Worm (Caenorhabditis elegans): ENCODE results near the gene pfut-1.

The pfut-1 gene

ce11 chrX:3139516-3140301, 25.9 kb upstream of the pfut-1 start:
- TF ChIP-seq klf-2 (GFP tag; conservative IDR thresholded peaks at IDR 0.05) = no peak
- no peak for TF ChIP-seq ztf-23 (GFP tag; IDR thresholded peaks at IDR 0.05)
- TF ChIP-seq ref-1 (GFP tag; conservative IDR thresholded peaks at IDR 0.05) = no peak
- no peak for TF ChIP-seq med-1 (GFP tag; optimal IDR thresholded peaks at IDR 0.05; ENCODE audit: insufficient read depth)
- no peak for TF ChIP-seq flt-1 (GFP tag; IDR thresholded peaks at IDR 0.05)
- no peak for TF ChIP-seq cog-1 (tag; optimal IDR thresholded peaks at IDR 0.05)
- TF ChIP-seq ztf-29 (GFP tag; IDR thresholded peaks at IDR 0.05) = no peak
- no peak for TF ChIP-seq tab-1 (GFP tag; IDR thresholded peaks at IDR 0.05)
- TF ChIP-seq T22C8.4 (GFP tag; IDR thresholded peaks at IDR 0.05) = no peak

- TF ChIP-seq ref-1 (GFP tag; conservative IDR thresholded peaks at IDR 0.05) = no peak
- TF ChIP-seq klf-2 (GFP tag; conservative IDR thresholded peaks at IDR 0.05) = no peak
- no peak for TF ChIP-seq T22C8.4 (GFP tag; IDR thresholded peaks at IDR 0.05)
- no peak for TF ChIP-seq ztf-23 (GFP tag; IDR thresholded peaks at IDR 0.05)
- no peak for TF ChIP-seq flt-1 (GFP tag; IDR thresholded peaks at IDR 0.05)
- no peak for TF ChIP-seq cog-1 (tag; optimal IDR thresholded peaks at IDR 0.05)
Observed at ce11 chrX:3141704-3142103, 23.9 kb upstream of the pfut-1 start.

ce11 chrX:3145265-3145664, 20.4 kb upstream of the pfut-1 start, which contains the start of gene C15C7.4:
TSS of gene C15C7.4 (plus strand) at chrX:3145565.
- TF ChIP-seq ref-1 (GFP tag; conservative IDR thresholded peaks at IDR 0.05) = no peak
- no peak for TF ChIP-seq cog-1 (tag; optimal IDR thresholded peaks at IDR 0.05)
- TF ChIP-seq ztf-23 (GFP tag; IDR thresholded peaks at IDR 0.05) = no peak

- TF ChIP-seq ref-1 (GFP tag; conservative IDR thresholded peaks at IDR 0.05) (no peak), flt-1 (GFP tag; IDR thresholded peaks at IDR 0.05) (no peak), klf-2 (GFP tag; conservative IDR thresholded peaks at IDR 0.05) (no peak), tab-1 (GFP tag; IDR thresholded peaks at IDR 0.05) (no peak), med-1 (GFP tag; optimal IDR thresholded peaks at IDR 0.05; ENCODE audit: insufficient read depth) (no peak), ztf-29 (GFP tag; IDR thresholded peaks at IDR 0.05) (no peak), T22C8.4 (GFP tag; IDR thresholded peaks at IDR 0.05) (no peak), ztf-23 (GFP tag; IDR thresholded peaks at IDR 0.05) (no peak), cog-1 (tag; optimal IDR thresholded peaks at IDR 0.05) (no peak)
Observed at ce11 chrX:3152361-3152760, 13.3 kb upstream of the pfut-1 start, which contains the start of gene bbln-1. TSS of gene bbln-1 (minus strand) at chrX:3152461.

ce11 chrX:3153133-3153532, 12.5 kb upstream of the pfut-1 start:
- TF ChIP-seq med-1 (GFP tag; optimal IDR thresholded peaks at IDR 0.05; ENCODE audit: insufficient read depth) (no peak), tab-1 (GFP tag; IDR thresholded peaks at IDR 0.05) (no peak), flt-1 (GFP tag; IDR thresholded peaks at IDR 0.05) (no peak), ref-1 (GFP tag; conservative IDR thresholded peaks at IDR 0.05) (no peak), T22C8.4 (GFP tag; IDR thresholded peaks at IDR 0.05) (no peak), klf-2 (GFP tag; conservative IDR thresholded peaks at IDR 0.05) (no peak)

- TF ChIP-seq cog-1 (tag; optimal IDR thresholded peaks at IDR 0.05) = no peak
- TF ChIP-seq ztf-23 (GFP tag; IDR thresholded peaks at IDR 0.05) = no peak
- no peak for TF ChIP-seq klf-2 (GFP tag; conservative IDR thresholded peaks at IDR 0.05)
- no peak for TF ChIP-seq ref-1 (GFP tag; conservative IDR thresholded peaks at IDR 0.05)
- TF ChIP-seq flt-1 (GFP tag; IDR thresholded peaks at IDR 0.05) = no peak
- TF ChIP-seq ztf-29 (GFP tag; IDR thresholded peaks at IDR 0.05) = no peak
- TF ChIP-seq med-1 (GFP tag; optimal IDR thresholded peaks at IDR 0.05; ENCODE audit: insufficient read depth) = no peak
- TF ChIP-seq T22C8.4 (GFP tag; IDR thresholded peaks at IDR 0.05) = no peak
Observed at ce11 chrX:3154562-3154961, 11.1 kb upstream of the pfut-1 start.

ce11 chrX:3155111-3155843, 10.3 kb upstream of the pfut-1 start:
- no peak for TF ChIP-seq T22C8.4 (GFP tag; IDR thresholded peaks at IDR 0.05)
- no peak for TF ChIP-seq ztf-23 (GFP tag; IDR thresholded peaks at IDR 0.05)
- TF ChIP-seq flt-1 (GFP tag; IDR thresholded peaks at IDR 0.05) = no peak
- no peak for TF ChIP-seq ref-1 (GFP tag; conservative IDR thresholded peaks at IDR 0.05)
- TF ChIP-seq ztf-29 (GFP tag; IDR thresholded peaks at IDR 0.05) = no peak
- TF ChIP-seq tab-1 (GFP tag; IDR thresholded peaks at IDR 0.05) = no peak
- TF ChIP-seq klf-2 (GFP tag; conservative IDR thresholded peaks at IDR 0.05) = no peak
- TF ChIP-seq cog-1 (tag; optimal IDR thresholded peaks at IDR 0.05) = no peak
- no peak for TF ChIP-seq med-1 (GFP tag; optimal IDR thresholded peaks at IDR 0.05; ENCODE audit: insufficient read depth)

- TF ChIP-seq klf-2 (GFP tag; conservative IDR thresholded peaks at IDR 0.05) = no peak
- no peak for TF ChIP-seq ref-1 (GFP tag; conservative IDR thresholded peaks at IDR 0.05)
- TF ChIP-seq flt-1 (GFP tag; IDR thresholded peaks at IDR 0.05) = no peak
Observed at ce11 chrX:3156062-3156791, 9.4 kb upstream of the pfut-1 start.

ce11 chrX:3159542-3159941, 6.1 kb upstream of the pfut-1 start, which contains the start of gene gcc-1:
TSS of gene gcc-1 (plus strand) at chrX:3159940.
- TF ChIP-seq ztf-23 (GFP tag; IDR thresholded peaks at IDR 0.05) = no peak
- 0 out of 2 replicates have a peak, but pooled peaks have one; percentile 27 for TF ChIP-seq T22C8.4 (GFP tag; IDR thresholded peaks at IDR 0.05)
- TF ChIP-seq ref-1 (GFP tag; conservative IDR thresholded peaks at IDR 0.05) = no peak
- no peak for TF ChIP-seq med-1 (GFP tag; optimal IDR thresholded peaks at IDR 0.05; ENCODE audit: insufficient read depth)
- no peak for TF ChIP-seq ztf-29 (GFP tag; IDR thresholded peaks at IDR 0.05)
- no peak for TF ChIP-seq klf-2 (GFP tag; conservative IDR thresholded peaks at IDR 0.05)
- TF ChIP-seq tab-1 (GFP tag; IDR thresholded peaks at IDR 0.05) = no peak
- TF ChIP-seq flt-1 (GFP tag; IDR thresholded peaks at IDR 0.05) = no peak
- peak; percentile 24 for TF ChIP-seq cog-1 (tag; optimal IDR thresholded peaks at IDR 0.05)
